Fruit fly (Drosophila melanogaster) S2 (cell line): Measurements from ENCODE around the gene CG42866.

Experiments
- CG8478 ChIP-seq: fragments of >200 bp; optimal IDR thresholded peaks from 2 replicates; lab custom pipeline; 2018
- CTCF ChIP-seq, 2 experiments: fragments of >200 bp; optimal IDR thresholded peaks; 2 replicates each; lab custom pipeline; 2018

- TF ChIP-seq CG8478 (lab: Kevin White, UChicago) (no peak), CTCF (optimal IDR thresholded peaks at IDR 0.05; lab: Kevin White, UChicago) (no peak)
Observed at dm6 chr2L:19951543-19952163, 9.8 kb downstream of the CG42866 start.
